Worm (Caenorhabditis elegans) whole organism, L1 larva: ENCODE results near the gene rpt-2.

ENCODE experiments used
- ceh-82 ChIP-seq, 3 experiments: fragments of 150-350 bp in 1 of 3; sonication (generic microtip) in 2 of 3; optimal IDR thresholded peaks; 2 replicates each; lab custom pipeline; 2014 to 2017; ENCODE audit warnings: missing biosample characterization in 3 of 3, missing genetic modification characterization in 3 of 3
- mdl-1 ChIP-seq, 2 experiments: fragments of 150-350 bp; optimal IDR thresholded peaks; 2 replicates each; lab custom pipeline; 2014 to 2017; ENCODE audit warnings: missing biosample characterization in 2 of 2, missing genetic modification characterization in 2 of 2, inconsistent platforms in 1 of 2
- nhr-28 ChIP-seq: fragments of 150-350 bp; optimal IDR thresholded peaks from 2 replicates; lab custom pipeline; 2014; ENCODE audit warnings: missing biosample characterization, missing genetic modification characterization
- unc-86 ChIP-seq: sonication (generic microtip); optimal IDR thresholded peaks from 2 replicates; lab custom pipeline; 2016; ENCODE audit warnings: missing genetic modification characterization, missing compliant biosample characterization

ce11 chrV:6044853-6045594, 27.6 kb upstream of the rpt-2 start, which contains the start of gene R01B10.3:
- TF ChIP-seq mdl-1 (tag; optimal IDR thresholded peaks at IDR 0.05; lab: Kevin White, UChicago) (no peak), unc-86 (tag; lab: Kevin White, UChicago) (no peak), nhr-28 (tag; lab: Kevin White, UChicago) (no peak), ceh-82 (tag; optimal IDR thresholded peaks at IDR 0.05; lab: Kevin White, UChicago) (no peak)
